Worm (Caenorhabditis elegans) whole organism, L1 larva: ENCODE results near the gene F08A7.1.

ENCODE experiments used
- C04F5.9 ChIP-seq: sonication (generic microtip); optimal IDR thresholded peaks from 2 replicates; lab custom pipeline; 2016; ENCODE audit warnings: missing genetic modification characterization, missing compliant biosample characterization
- C34B4.2 ChIP-seq: sonication (generic microtip); optimal IDR thresholded peaks from 2 replicates; lab custom pipeline; 2017; ENCODE audit warnings: mild to moderate bottlenecking, missing genetic modification characterization, missing compliant biosample characterization
- aha-1 ChIP-seq: fragments of 150-350 bp; optimal IDR thresholded peaks from 2 replicates; lab custom pipeline; 2014; ENCODE audit warnings: missing biosample characterization, missing genetic modification characterization
- ceh-63 ChIP-seq: fragments of 200-800 bp; sonication (Bioruptor generic); optimal IDR thresholded peaks from 2 replicates; lab custom pipeline; 2018; ENCODE audit warnings: mild to moderate bottlenecking, missing genetic modification characterization, missing compliant biosample characterization
- ceh-8 ChIP-seq: fragments of 200-800 bp; sonication (Bioruptor generic); optimal IDR thresholded peaks from 2 replicates; lab custom pipeline; 2018; ENCODE audit warnings: mild to moderate bottlenecking, missing genetic modification characterization, moderate library complexity, missing compliant biosample characterization
- ces-1 ChIP-seq: fragments of 150-350 bp; optimal IDR thresholded peaks from 2 replicates; lab custom pipeline; 2014; ENCODE audit warnings: missing biosample characterization, missing genetic modification reagents, missing genetic modification characterization
- dsc-1 ChIP-seq: sonication (generic microtip); optimal IDR thresholded peaks from 2 replicates; lab custom pipeline; 2016; ENCODE audit warnings: mild to moderate bottlenecking, missing genetic modification characterization, missing compliant biosample characterization
- efl-1 ChIP-seq, 4 experiments: fragments of 150-350 bp; optimal IDR thresholded peaks in 3 of 4; peaks in 1 of 4; 1 replicate in 1 of 4; 2 replicates in 3 of 4; lab custom pipeline; 2014; ENCODE audit warnings: missing biosample characterization in 2 of 4, missing genetic modification characterization in 2 of 4, missing genetic modification reagents in 2 of 4
- egl-13 ChIP-seq: sonication (generic microtip); optimal IDR thresholded peaks from 2 replicates; lab custom pipeline; 2016; ENCODE audit warnings: missing genotype, missing genetic modification reagents, missing genetic modification characterization, missing compliant biosample characterization
- egl-27 ChIP-seq, 2 experiments: fragments of 150-350 bp in 1 of 2; sonication (generic microtip); optimal IDR thresholded peaks; 3 replicates each; lab custom pipeline; 2017 to 2018; ENCODE audit warnings: missing biosample characterization in 2 of 2, missing genetic modification characterization in 2 of 2, missing genetic modification reagents in 2 of 2
- elt-3 ChIP-seq, 6 experiments: fragments of 150-350 bp in 1 of 6; sonication (generic microtip); optimal IDR thresholded peaks; 2 replicates each; lab custom pipeline; 2017 to 2018; ENCODE audit warnings: missing biosample characterization in 6 of 6, missing genetic modification characterization in 6 of 6, inconsistent platforms in 1 of 6
- fkh-8 ChIP-seq: sonication (generic microtip); optimal IDR thresholded peaks from 2 replicates; lab custom pipeline; 2016; ENCODE audit warnings: mild to moderate bottlenecking, missing genetic modification characterization, missing compliant biosample characterization
- fos-1 ChIP-seq: fragments of 150-350 bp; optimal IDR thresholded peaks from 2 replicates; lab custom pipeline; 2014; ENCODE audit warnings: missing biosample characterization, missing genetic modification characterization
- grh-1 ChIP-seq: fragments of 200-800 bp; sonication (Bioruptor generic); IDR thresholded peaks from 2 replicates; pipeline ENCODE4 v1.3.6; 2022; ENCODE audit warnings: missing genetic modification reagents, missing genetic modification characterization, missing compliant biosample characterization
- irx-1 ChIP-seq: sonication (generic microtip); optimal IDR thresholded peaks from 2 replicates; lab custom pipeline; 2016; ENCODE audit warnings: missing genetic modification characterization, missing compliant biosample characterization
- jun-1 ChIP-seq: fragments of 150-350 bp; optimal IDR thresholded peaks from 2 replicates; lab custom pipeline; 2014; ENCODE audit warnings: missing biosample characterization, missing genetic modification reagents, missing genetic modification characterization
- lin-13 ChIP-seq: fragments of 150-350 bp; optimal IDR thresholded peaks from 2 replicates; lab custom pipeline; 2014; ENCODE audit warnings: missing biosample characterization, missing genetic modification reagents, missing genetic modification characterization
- lin-14 ChIP-seq: fragments of 200-800 bp; sonication (Bioruptor generic); optimal IDR thresholded peaks from 2 replicates; lab custom pipeline; 2018; ENCODE audit warnings: mild to moderate bottlenecking, missing genetic modification characterization, moderate library complexity, missing compliant biosample characterization
- lin-15B ChIP-seq: fragments of 150-350 bp; sonication (generic microtip); optimal IDR thresholded peaks from 3 replicates; lab custom pipeline; 2014; ENCODE audit warnings: missing biosample characterization, missing genetic modification characterization
- lin-35 ChIP-seq, 2 experiments: fragments of 150-350 bp; optimal IDR thresholded peaks; 2 replicates each; lab custom pipeline; 2014; ENCODE audit warnings: missing biosample characterization in 2 of 2, missing genetic modification characterization in 2 of 2, missing genetic modification reagents in 2 of 2
- lin-39 ChIP-seq: fragments of 150-350 bp; optimal IDR thresholded peaks from 2 replicates; lab custom pipeline; 2014; ENCODE audit warnings: missing biosample characterization, missing genetic modification reagents, missing genetic modification characterization
- nhr-11 ChIP-seq: fragments of 150-350 bp; optimal IDR thresholded peaks from 2 replicates; lab custom pipeline; 2014; ENCODE audit warnings: missing biosample characterization, missing genetic modification characterization
- nhr-20 ChIP-seq: sonication (generic microtip); optimal IDR thresholded peaks from 2 replicates; lab custom pipeline; 2016; ENCODE audit warnings: mild to moderate bottlenecking, missing genetic modification characterization, missing compliant biosample characterization
- nhr-237 ChIP-seq: fragments of 150-350 bp; optimal IDR thresholded peaks from 2 replicates; lab custom pipeline; 2014; ENCODE audit warnings: missing biosample characterization, missing genetic modification characterization
- nhr-71 ChIP-seq: sonication (generic microtip); optimal IDR thresholded peaks from 2 replicates; lab custom pipeline; 2016; ENCODE audit warnings: mild to moderate bottlenecking, missing genetic modification characterization, moderate library complexity, missing compliant biosample characterization
- nhr-77 ChIP-seq: fragments of 150-350 bp; optimal IDR thresholded peaks from 2 replicates; lab custom pipeline; 2014; ENCODE audit warnings: missing biosample characterization, missing genetic modification characterization
- nhr-84 ChIP-seq: sonication (generic microtip); optimal IDR thresholded peaks from 2 replicates; lab custom pipeline; 2017; ENCODE audit warnings: missing biosample characterization, missing genetic modification characterization
- nhr-85 ChIP-seq: sonication (generic microtip); peaks from one replicate; lab custom pipeline; 2016; ENCODE audit warnings: missing genetic modification characterization, inconsistent platforms, missing compliant biosample characterization
- pag-3 ChIP-seq: sonication (generic microtip); optimal IDR thresholded peaks from 2 replicates; lab custom pipeline; 2017; ENCODE audit warnings: missing genetic modification characterization, mild to moderate bottlenecking, missing compliant biosample characterization, antibody characterized with exemption, borderline replicate concordance; ENCODE audit not compliant: insufficient read depth
- pqm-1 ChIP-seq: sonication (generic microtip); optimal IDR thresholded peaks from 3 replicates; lab custom pipeline; 2017; ENCODE audit warnings: missing biosample characterization, missing genetic modification characterization
- snu-23 ChIP-seq: sonication (generic microtip); optimal IDR thresholded peaks from 2 replicates; lab custom pipeline; 2016; ENCODE audit warnings: missing genetic modification characterization, missing compliant biosample characterization
- unc-130 ChIP-seq: fragments of 150-350 bp; optimal IDR thresholded peaks from 2 replicates; lab custom pipeline; 2017; ENCODE audit warnings: missing biosample characterization, missing genetic modification characterization, inconsistent platforms
- unc-86 ChIP-seq: sonication (generic microtip); optimal IDR thresholded peaks from 2 replicates; lab custom pipeline; 2016; ENCODE audit warnings: missing genetic modification characterization, missing compliant biosample characterization
- xbp-1 ChIP-seq: sonication (generic microtip); optimal IDR thresholded peaks from 2 replicates; lab custom pipeline; 2016; ENCODE audit warnings: missing genetic modification characterization, missing compliant biosample characterization
- zag-1 ChIP-seq: fragments of 150-350 bp; optimal IDR thresholded peaks from 2 replicates; lab custom pipeline; 2014; ENCODE audit warnings: missing biosample characterization, missing genetic modification characterization

The F08A7.1 gene

DNA sequence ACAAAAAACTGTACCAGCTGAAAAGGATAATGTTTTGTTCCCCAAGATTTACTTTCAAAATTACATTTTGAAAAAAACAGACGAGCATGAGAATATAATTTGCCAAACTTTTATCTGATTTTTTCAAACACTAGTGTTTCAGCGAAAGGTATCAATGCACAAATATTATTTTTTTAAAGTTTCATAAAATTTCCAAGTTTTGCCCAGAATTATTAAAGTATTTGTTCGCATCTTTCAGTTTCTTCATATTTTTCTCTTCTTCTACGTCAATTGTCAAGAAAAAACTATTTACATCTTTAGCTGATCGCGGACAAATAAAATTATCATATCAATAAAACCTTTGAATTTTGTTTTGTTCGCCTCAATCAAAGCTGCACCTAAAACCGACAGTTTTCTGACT, 3.4 kb upstream of the F08A7.1 start, which contains the start of gene C06A12.8:
TSS of gene C06A12.8 (plus strand) at position 301 of the 400 bp plus-strand sequence.
- TF ChIP-seq grh-1 (GFP tag; lab: Robert Waterston, UW), result no peak
- no peak for TF ChIP-seq dsc-1 (tag; lab: Kevin White, UChicago)
- TF ChIP-seq fkh-8 (tag; lab: Kevin White, UChicago), result no peak
- no peak for TF ChIP-seq pqm-1
- TF ChIP-seq efl-1 (optimal IDR thresholded peaks at IDR 0.05; lab: Kevin White, UChicago), result no peak
- no peak for TF ChIP-seq efl-1 (GFP tag; optimal IDR thresholded peaks at IDR 0.05 in 1 of 2; lab: Kevin White, UChicago)
- no peak for TF ChIP-seq irx-1
- TF ChIP-seq jun-1 (tag; lab: Kevin White, UChicago), result no peak
- TF ChIP-seq unc-130, result no peak
- no peak for TF ChIP-seq nhr-84 (tag; lab: Kevin White, UChicago)
- TF ChIP-seq aha-1 (tag; lab: Kevin White, UChicago), result no peak
- TF ChIP-seq nhr-11, result no peak
- no peak for TF ChIP-seq unc-86 (tag; lab: Kevin White, UChicago)

- TF ChIP-seq lin-15B (tag; lab: Kevin White, UChicago) (no peak), nhr-237 (no peak), grh-1 (GFP tag; lab: Robert Waterston, UW) (no peak), fos-1 (tag; lab: Kevin White, UChicago) (no peak), nhr-77 (tag; lab: Kevin White, UChicago) (no peak), xbp-1 (tag; lab: Kevin White, UChicago) (no peak), pag-3 (no peak), nhr-71 (no peak), lin-13 (GFP tag; lab: Kevin White, UChicago) (no peak), ceh-8 (GFP tag; lab: Kevin White, UChicago) (no peak), egl-13 (tag; lab: Kevin White, UChicago) (no peak), snu-23 (GFP tag; lab: Kevin White, UChicago) (no peak), C34B4.2 (tag; lab: Kevin White, UChicago) (no peak), aha-1 (tag; lab: Kevin White, UChicago) (no peak), elt-3 (tag; optimal IDR thresholded peaks at IDR 0.05; lab: Kevin White, UChicago) (no peak), zag-1 (tag; lab: Kevin White, UChicago) (no peak), ceh-63 (no peak), lin-39 (no peak)
Measured at ce11 chrIV:17440001-17440400, 406 bp upstream of the F08A7.1 start, which contains the start of gene C06A12.19. TSS of gene C06A12.19 (minus strand) at chrIV:17440101.

DNA sequence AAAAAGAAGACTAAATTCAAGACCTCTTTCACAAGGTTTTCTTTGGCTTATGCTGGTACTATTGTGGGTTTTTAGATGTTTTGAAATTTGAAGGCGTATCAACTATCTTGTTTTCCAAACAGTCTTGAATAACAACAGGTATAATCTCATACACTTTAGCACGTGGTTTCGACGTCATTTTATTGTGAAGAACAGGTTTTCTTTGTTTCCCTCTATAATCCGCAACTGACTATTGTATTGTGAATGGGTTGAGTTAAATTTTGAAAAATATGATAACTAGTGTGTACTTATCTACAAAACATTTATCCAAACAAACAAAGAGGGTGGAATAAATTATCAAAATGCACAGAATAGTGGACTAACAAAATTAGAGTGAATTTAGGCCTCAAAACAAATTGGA, 853 bp downstream of the F08A7.1 start:
- TF ChIP-seq efl-1 (optimal IDR thresholded peaks at IDR 0.05; lab: Kevin White, UChicago), result no peak
- peak in 1 of 2 experiments; percentile 33 for TF ChIP-seq efl-1 (GFP tag; optimal IDR thresholded peaks at IDR 0.05 in 1 of 2; lab: Kevin White, UChicago)
- TF ChIP-seq grh-1 (GFP tag; lab: Robert Waterston, UW), result peak; percentile 68
- TF ChIP-seq lin-35 (GFP tag; optimal IDR thresholded peaks at IDR 0.05; lab: Kevin White, UChicago), result peak in 1 of 2 experiments; percentile 62
- TF ChIP-seq snu-23 (GFP tag; lab: Kevin White, UChicago), result peak; percentile 65
- peak; percentile 37 for TF ChIP-seq nhr-71
- TF ChIP-seq lin-14 (GFP tag; lab: Kevin White, UChicago), result peak; percentile 39
- no peak for TF ChIP-seq dsc-1 (tag; lab: Kevin White, UChicago)
- TF ChIP-seq ces-1, result no peak
- TF ChIP-seq nhr-85 (tag; lab: Kevin White, UChicago), result peak; percentile 79
- peak; percentile 67 for TF ChIP-seq nhr-20 (tag; lab: Kevin White, UChicago)
- no peak for TF ChIP-seq egl-27 (tag; optimal IDR thresholded peaks at IDR 0.05; lab: Kevin White, UChicago)

ce11 chrIV:17442503-17442902, 2.1 kb downstream of the F08A7.1 start, which contains the start of gene F11E6.11:
TSS of gene F11E6.11 (plus strand) at chrIV:17442827.
- no peak for TF ChIP-seq C04F5.9 (tag; lab: Kevin White, UChicago)
- peak in 1 of 2 experiments; percentile 16 for TF ChIP-seq lin-35 (GFP tag; optimal IDR thresholded peaks at IDR 0.05; lab: Kevin White, UChicago)
